Worm (Caenorhabditis elegans) whole organism, L1 larva: Measurements from ENCODE around the gene wee-1.1.

Experiments used
- ama-1 ChIP-seq: fragments of 150-350 bp; optimal IDR thresholded peaks from 2 replicates; lab custom pipeline; 2014
- ceh-8 ChIP-seq: fragments of 200-800 bp; sonication (Bioruptor generic); optimal IDR thresholded peaks from 2 replicates; lab custom pipeline; 2018; ENCODE audit warnings: mild to moderate bottlenecking, missing genetic modification characterization, moderate library complexity, missing compliant biosample characterization
- ceh-82 ChIP-seq, 3 experiments: fragments of 150-350 bp in 1 of 3; sonication (generic microtip) in 2 of 3; optimal IDR thresholded peaks; 2 replicates each; lab custom pipeline; 2014 to 2017; ENCODE audit warnings: missing biosample characterization in 3 of 3, missing genetic modification characterization in 3 of 3
- ceh-90 ChIP-seq: sonication (generic microtip); optimal IDR thresholded peaks from 2 replicates; lab custom pipeline; 2016; ENCODE audit warnings: missing genetic modification characterization, missing compliant biosample characterization
- dpl-1 ChIP-seq, 3 experiments: fragments of 150-350 bp in 2 of 3; sonication (generic microtip) in 1 of 3; optimal IDR thresholded peaks; 2 replicates each; lab custom pipeline; 2014 to 2017; ENCODE audit warnings: missing biosample characterization in 3 of 3, missing genetic modification characterization in 3 of 3, missing genetic modification reagents in 3 of 3
- efl-3 ChIP-seq: fragments of 200-800 bp; sonication (Bioruptor generic); optimal IDR thresholded peaks from 2 replicates; lab custom pipeline; 2018; ENCODE audit warnings: mild to moderate bottlenecking, missing genetic modification characterization, missing compliant biosample characterization
- elt-3 ChIP-seq, 6 experiments: fragments of 150-350 bp in 1 of 6; sonication (generic microtip); optimal IDR thresholded peaks; 2 replicates each; lab custom pipeline; 2017 to 2018; ENCODE audit warnings: missing biosample characterization in 6 of 6, missing genetic modification characterization in 6 of 6, inconsistent platforms in 1 of 6
- mdl-1 ChIP-seq, 2 experiments: fragments of 150-350 bp; optimal IDR thresholded peaks; 2 replicates each; lab custom pipeline; 2014 to 2017; ENCODE audit warnings: missing biosample characterization in 2 of 2, missing genetic modification characterization in 2 of 2, inconsistent platforms in 1 of 2
- nhr-237 ChIP-seq: fragments of 150-350 bp; optimal IDR thresholded peaks from 2 replicates; lab custom pipeline; 2014; ENCODE audit warnings: missing biosample characterization, missing genetic modification characterization
- nhr-47 ChIP-seq: sonication (generic microtip); optimal IDR thresholded peaks from 2 replicates; lab custom pipeline; 2016; ENCODE audit warnings: mild to moderate bottlenecking, missing genetic modification characterization, moderate library complexity, missing compliant biosample characterization
- skn-1 ChIP-seq: fragments of 150-350 bp; optimal IDR thresholded peaks from 2 replicates; lab custom pipeline; 2014; ENCODE audit warnings: missing biosample characterization, missing genetic modification characterization
- sox-4 ChIP-seq: sonication (generic microtip); optimal IDR thresholded peaks from 2 replicates; lab custom pipeline; 2016; ENCODE audit warnings: missing genetic modification characterization, missing compliant biosample characterization
- sptf-1 ChIP-seq: fragments of 150-350 bp; optimal IDR thresholded peaks from 2 replicates; lab custom pipeline; 2014; ENCODE audit warnings: missing biosample characterization, missing genetic modification characterization
- unc-86 ChIP-seq: sonication (generic microtip); optimal IDR thresholded peaks from 2 replicates; lab custom pipeline; 2016; ENCODE audit warnings: missing genetic modification characterization, missing compliant biosample characterization

ce11 chrII:9544386-9544785, 39.0 kb downstream of the wee-1.1 start, which contains the start of gene sra-7:
- no peak for TF ChIP-seq ama-1 (lab: Kevin White, UChicago)
- TF ChIP-seq nhr-237 (tag; lab: Kevin White, UChicago) = no peak
- no peak for TF ChIP-seq ceh-8 (GFP tag; lab: Kevin White, UChicago)
- TF ChIP-seq skn-1 (tag; lab: Kevin White, UChicago) = no peak
- TF ChIP-seq sox-4 (tag; lab: Kevin White, UChicago) = no peak
- no peak for TF ChIP-seq nhr-47 (tag; lab: Kevin White, UChicago)
- TF ChIP-seq unc-86 (tag; lab: Kevin White, UChicago) = no peak
- no peak for TF ChIP-seq mdl-1 (tag; optimal IDR thresholded peaks at IDR 0.05; lab: Kevin White, UChicago)
- TF ChIP-seq dpl-1 (GFP tag; optimal IDR thresholded peaks at IDR 0.05; lab: Kevin White, UChicago) = no peak
- no peak for TF ChIP-seq ceh-82 (tag; optimal IDR thresholded peaks at IDR 0.05; lab: Kevin White, UChicago)
- no peak for TF ChIP-seq efl-3 (GFP tag; lab: Kevin White, UChicago)
- no peak for TF ChIP-seq ceh-90
- TF ChIP-seq elt-3 (tag; optimal IDR thresholded peaks at IDR 0.05; lab: Kevin White, UChicago) = no peak
- no peak for TF ChIP-seq sptf-1 (tag; lab: Kevin White, UChicago)
